Worm (Caenorhabditis elegans) whole organism, early embryonic: ENCODE measurements around the gene garr-1.

ENCODE experiments used
- ama-1 ChIP-seq: fragments of 150-350 bp; optimal IDR thresholded peaks from 2 replicates; lab custom pipeline; 2014
- ceh-13 ChIP-seq: fragments of 200-800 bp; sonication (Bioruptor generic); optimal IDR thresholded peaks from 2 replicates; lab custom pipeline; 2018; ENCODE audit warnings: mild to moderate bottlenecking, missing genetic modification characterization, missing compliant biosample characterization
- ets-7 ChIP-seq: sonication (generic microtip); optimal IDR thresholded peaks from 2 replicates; lab custom pipeline; 2016; ENCODE audit warnings: missing genotype, missing genetic modification characterization, missing compliant biosample characterization
- flt-1 ChIP-seq: fragments of 200-800 bp; sonication (Bioruptor generic); IDR thresholded peaks from 2 replicates; pipeline ENCODE4 v1.3.6; 2022; ENCODE audit warnings: missing genetic modification characterization, missing compliant biosample characterization
- hmbx-1 ChIP-seq: sonication (generic microtip); optimal IDR thresholded peaks from 2 replicates; lab custom pipeline; 2016; ENCODE audit warnings: mild to moderate bottlenecking, missing genetic modification characterization, missing compliant biosample characterization
- sea-1 ChIP-seq: fragments of 200-800 bp; sonication (Bioruptor generic); conservative IDR thresholded peaks from 2 replicates; pipeline ENCODE4 v1.3.6; 2022; ENCODE audit warnings: missing genetic modification characterization, missing compliant biosample characterization
- tra-4 ChIP-seq: sonication (generic microtip); optimal IDR thresholded peaks from 2 replicates; lab custom pipeline; 2017; ENCODE audit warnings: missing genetic modification characterization, missing compliant biosample characterization

ce11 chrIV:420686-421085, 5.3 kb upstream of the garr-1 start:
- TF ChIP-seq ceh-13 (GFP tag; lab: Kevin White, UChicago) (no peak), ama-1 (lab: Kevin White, UChicago) (no peak), ets-7 (tag; lab: Kevin White, UChicago) (no peak), tra-4 (tag; lab: Kevin White, UChicago) (no peak), hmbx-1 (tag; lab: Kevin White, UChicago) (no peak), sea-1 (GFP tag; lab: Robert Waterston, UW) (no peak), flt-1 (no peak)
